Fruit fly (Drosophila melanogaster) Kc167 (cell line): ENCODE data around the gene CG2061.

Source experiments
- psq ChIP-seq: fragments of >200 bp; optimal IDR thresholded peaks from 2 replicates; lab custom pipeline; 2017; ENCODE audit warnings: missing external identifiers
- ttk ChIP-seq: sonication (Bioruptor generic); optimal IDR thresholded peaks from 2 replicates; lab custom pipeline; 2017; ENCODE audit warnings: missing external identifiers

dm6 chrX:11141785-11142591 is 49.7 kb downstream of the CG2061 start, which contains the start of the genes CG15199 and CG15202:
- TF ChIP-seq psq (lab: Kevin White, UChicago) (no peak), ttk (lab: Kevin White, UChicago) (no peak)
